Fruit fly (Drosophila melanogaster): ENCODE measurements around the gene CG3339.

The CG3339 gene

DNA sequence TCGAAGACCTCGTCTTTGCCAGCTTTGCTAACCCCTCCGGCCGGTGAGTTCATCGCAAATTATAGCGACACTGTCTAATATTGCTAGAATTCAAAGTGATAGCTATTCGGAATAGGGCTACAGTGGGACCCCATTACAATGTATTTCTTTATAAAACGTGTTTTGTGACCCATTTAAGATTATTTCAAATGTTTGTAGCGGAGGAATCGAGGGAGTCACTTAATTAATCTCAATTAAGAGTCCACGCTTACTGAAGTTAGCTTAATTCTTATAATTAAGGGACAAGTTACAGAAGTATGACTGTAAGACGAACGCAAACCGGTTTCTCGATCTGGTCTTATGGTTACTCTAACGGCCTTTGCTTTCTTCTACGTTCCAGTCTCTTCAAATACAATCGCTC, 32.5 kb downstream of the CG3339 start:
- TF ChIP-seq CG33017 (tag; optimal IDR thresholded peaks at IDR 0.05) (peak; percentile 19), CG14711 (tag; optimal IDR thresholded peaks at IDR 0.05) (peak; percentile 1), CG7101 (tag; optimal IDR thresholded peaks at IDR 0.05) (peak; percentile 7), Crg-1 (GFP tag; optimal IDR thresholded peaks at IDR 0.05) (no peak), cic (GFP tag; optimal IDR thresholded peaks at IDR 0.05) (no peak)

DNA sequence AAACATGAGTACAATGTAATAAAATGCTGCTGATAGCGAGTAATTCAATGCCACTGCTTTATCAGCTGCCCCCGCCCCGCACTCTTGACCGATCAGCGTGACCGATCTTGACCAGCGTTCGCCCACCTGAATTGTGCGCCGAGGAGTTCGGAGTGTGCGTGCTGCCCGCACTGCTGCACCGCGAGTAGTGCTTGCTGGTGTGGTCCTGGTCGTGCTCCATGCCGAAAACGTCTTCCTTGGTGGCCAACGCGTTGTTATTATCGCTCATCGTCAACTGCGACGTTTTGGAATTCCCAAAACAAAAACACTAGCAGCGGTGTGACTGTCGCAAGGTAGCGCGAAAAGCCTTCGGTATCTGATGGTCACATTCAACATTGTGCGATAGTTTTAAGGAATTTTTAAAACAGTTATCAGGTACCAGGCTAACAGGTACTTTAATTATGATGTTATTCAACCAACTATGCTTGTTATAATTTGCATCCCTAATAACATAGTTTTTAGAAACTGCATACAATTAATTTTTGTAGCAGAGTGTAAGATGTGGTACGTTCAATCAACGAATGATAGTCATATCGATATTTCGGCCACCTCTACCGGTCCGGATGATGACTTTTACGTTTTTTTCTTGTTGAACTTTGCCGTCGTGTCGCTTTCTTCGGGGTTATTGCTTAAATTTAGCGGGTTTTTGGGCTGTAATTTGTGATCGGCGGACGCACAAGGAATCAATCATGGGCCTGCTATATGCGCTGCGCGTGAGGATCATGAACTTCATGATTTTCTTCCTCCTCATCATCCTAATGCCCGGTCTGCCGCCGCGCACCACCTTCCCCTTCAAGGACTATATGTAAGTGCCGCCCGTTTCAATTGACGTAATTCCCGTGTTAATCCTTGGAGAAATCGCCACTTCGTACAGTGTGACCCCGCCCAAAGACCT, 33.7 kb downstream of the CG3339 start, which contains the start of the genes bigmax and Hmu:
Gene bigmax, minus strand, starts transcription at position 325 of the 934 bp plus-strand sequence.
Gene Hmu, plus strand, starts transcription at position 568 of the 934 bp plus-strand sequence.
- peak; percentile 77 for TF ChIP-seq Hr96 (GFP tag; optimal IDR thresholded peaks at IDR 0.05)
- TF ChIP-seq pad (GFP tag; optimal IDR thresholded peaks at IDR 0.05) = peak; percentile 56
- peak; percentile 96 for TF ChIP-seq tj (GFP tag; optimal IDR thresholded peaks at IDR 0.05)
- peak; percentile 74 for TF ChIP-seq CG5204 (GFP tag; optimal IDR thresholded peaks at IDR 0.05)
- peak; percentile 80 for TF ChIP-seq bab1 (GFP tag; optimal IDR thresholded peaks at IDR 0.05)
- TF ChIP-seq Clk (GFP tag; optimal IDR thresholded peaks at IDR 0.05) = peak; percentile 70
- TF ChIP-seq CG33017 (tag; optimal IDR thresholded peaks at IDR 0.05) = peak; percentile 50
- peak; percentile 81 for TF ChIP-seq CG1620 (GFP tag; optimal IDR thresholded peaks at IDR 0.05)
- TF ChIP-seq ovo (GFP tag; optimal IDR thresholded peaks at IDR 0.05) = no peak
- peak; percentile 34 for TF ChIP-seq CG12768 (GFP tag; optimal IDR thresholded peaks at IDR 0.05)
- peak; percentile 73 for TF ChIP-seq CG14711 (tag; optimal IDR thresholded peaks at IDR 0.05)
- TF ChIP-seq toe (GFP tag; optimal IDR thresholded peaks at IDR 0.05) = peak; percentile 89
- no peak for TF ChIP-seq kay (GFP tag; ENCODE audit: borderline replicate concordance)
- TF ChIP-seq Crg-1 (GFP tag; optimal IDR thresholded peaks at IDR 0.05) = peak; percentile 71
- TF ChIP-seq CG7045 (GFP tag; optimal IDR thresholded peaks at IDR 0.05) = peak; percentile 79
- peak; percentile 83 for TF ChIP-seq Mnt (GFP tag; optimal IDR thresholded peaks at IDR 0.05)
- TF ChIP-seq cic (GFP tag; optimal IDR thresholded peaks at IDR 0.05) = peak; percentile 78
- TF ChIP-seq cnc (optimal IDR thresholded peaks at IDR 0.05) = peak in 1 of 2 experiments; percentile 72
- TF ChIP-seq CG11617 (GFP tag; optimal IDR thresholded peaks at IDR 0.05) = peak; percentile 71
- peak; percentile 78 for TF ChIP-seq CG7101 (tag; optimal IDR thresholded peaks at IDR 0.05)

DNA sequence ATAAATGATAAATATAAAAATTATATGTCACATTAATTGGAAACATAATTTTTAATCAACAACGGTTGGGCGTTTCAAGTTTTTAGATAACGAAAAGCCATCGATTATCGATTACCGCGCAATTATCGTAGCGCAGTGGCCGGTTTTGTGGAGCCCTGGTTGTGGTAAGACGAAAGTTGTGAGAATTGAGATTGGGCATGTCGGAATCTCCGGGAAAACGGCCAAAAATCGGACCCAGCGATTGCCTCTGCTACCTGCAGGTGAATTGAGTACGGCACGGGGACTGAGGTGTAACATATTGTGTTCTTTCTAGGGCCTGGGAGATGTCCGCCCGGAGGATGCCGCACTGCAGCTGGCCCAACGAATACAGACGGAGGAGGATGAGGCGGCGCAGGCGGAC, 38.5 kb downstream of the CG3339 start, which contains the start of gene CG3368:
Gene CG3368, plus strand, starts transcription at position 136 of the 400 bp plus-strand sequence.
- no peak for TF ChIP-seq pad (GFP tag; optimal IDR thresholded peaks at IDR 0.05)
- TF ChIP-seq Mnt (GFP tag; optimal IDR thresholded peaks at IDR 0.05) = peak; percentile 54
- TF ChIP-seq cic (GFP tag; optimal IDR thresholded peaks at IDR 0.05) = no peak

DNA sequence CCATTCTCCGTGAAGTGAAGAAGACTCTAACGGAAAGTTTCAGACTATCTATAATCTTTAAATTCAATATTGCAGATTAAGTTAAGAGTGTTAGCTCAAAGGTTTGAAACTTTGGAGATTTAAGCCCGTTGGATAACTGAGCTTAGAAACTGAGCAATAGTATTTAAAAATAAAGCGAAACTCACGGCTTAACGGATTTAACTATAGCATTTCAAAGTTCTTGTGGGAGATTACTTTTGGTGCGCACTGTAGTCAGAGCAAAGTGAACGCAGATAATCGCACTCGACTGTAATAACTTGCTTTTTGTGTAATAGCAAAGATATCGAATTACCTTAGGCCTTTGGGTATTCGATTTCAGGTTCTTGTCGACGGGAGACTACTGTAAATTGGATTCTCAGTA, 39.8 kb downstream of the CG3339 start, which contains the start of gene mrt:
Gene mrt, minus strand, starts transcription at position 376 of the 400 bp plus-strand sequence.
- TF ChIP-seq Mnt (GFP tag; optimal IDR thresholded peaks at IDR 0.05) = peak; percentile 21
- TF ChIP-seq toe (GFP tag; optimal IDR thresholded peaks at IDR 0.05) = peak; percentile 76
- TF ChIP-seq CG11617 (GFP tag; optimal IDR thresholded peaks at IDR 0.05) = peak; percentile 85
- TF ChIP-seq CG12768 (GFP tag; optimal IDR thresholded peaks at IDR 0.05) = peak; percentile 51
- no peak for TF ChIP-seq kay (GFP tag; ENCODE audit: borderline replicate concordance)
- TF ChIP-seq ovo (GFP tag; optimal IDR thresholded peaks at IDR 0.05) = no peak
- peak; percentile 68 for TF ChIP-seq CG7045 (GFP tag; optimal IDR thresholded peaks at IDR 0.05)
- TF ChIP-seq cic (GFP tag; optimal IDR thresholded peaks at IDR 0.05) = no peak
- peak; percentile 75 for TF ChIP-seq CG7101 (tag; optimal IDR thresholded peaks at IDR 0.05)
- TF ChIP-seq CG5204 (GFP tag; optimal IDR thresholded peaks at IDR 0.05) = peak; percentile 84
- TF ChIP-seq tj (GFP tag; optimal IDR thresholded peaks at IDR 0.05) = peak; percentile 62
- no peak for TF ChIP-seq cnc (optimal IDR thresholded peaks at IDR 0.05)
- TF ChIP-seq CG33017 (tag; optimal IDR thresholded peaks at IDR 0.05) = peak; percentile 78
- peak; percentile 59 for TF ChIP-seq Clk (GFP tag; optimal IDR thresholded peaks at IDR 0.05)
- TF ChIP-seq Hr96 (GFP tag; optimal IDR thresholded peaks at IDR 0.05) = peak; percentile 70
- TF ChIP-seq CG1620 (GFP tag; optimal IDR thresholded peaks at IDR 0.05) = peak; percentile 67
- TF ChIP-seq CG14711 (tag; optimal IDR thresholded peaks at IDR 0.05) = peak; percentile 72
- peak; percentile 74 for TF ChIP-seq bab1 (GFP tag; optimal IDR thresholded peaks at IDR 0.05)
- peak; percentile 41 for TF ChIP-seq Crg-1 (GFP tag; optimal IDR thresholded peaks at IDR 0.05)
- peak; percentile 48 for TF ChIP-seq pad (GFP tag; optimal IDR thresholded peaks at IDR 0.05)

DNA sequence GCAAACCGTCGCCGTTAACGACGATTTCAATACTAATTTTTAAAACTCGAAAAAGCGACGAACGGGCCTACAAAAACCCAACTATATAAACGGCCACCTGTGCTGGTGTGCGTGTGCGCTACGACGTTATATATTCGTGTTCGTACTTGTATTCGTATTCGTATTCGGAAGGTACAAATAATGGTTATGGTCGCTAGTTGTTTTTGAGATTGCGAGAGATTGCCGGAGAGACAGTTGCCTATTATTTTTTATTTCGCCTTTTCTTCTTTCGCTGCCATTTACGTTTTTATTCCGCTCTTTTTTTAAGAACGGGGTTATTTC, 40.4 kb downstream of the CG3339 start:
- TF ChIP-seq CG5204 (GFP tag; optimal IDR thresholded peaks at IDR 0.05) = no peak
- TF ChIP-seq Hr96 (GFP tag; optimal IDR thresholded peaks at IDR 0.05) = peak; percentile 4
- peak; percentile 30 for TF ChIP-seq cic (GFP tag; optimal IDR thresholded peaks at IDR 0.05)
- TF ChIP-seq cnc (optimal IDR thresholded peaks at IDR 0.05) = no peak
- no peak for TF ChIP-seq CG7045 (GFP tag; optimal IDR thresholded peaks at IDR 0.05)
- TF ChIP-seq Mnt (GFP tag; optimal IDR thresholded peaks at IDR 0.05) = peak; percentile 16

DNA sequence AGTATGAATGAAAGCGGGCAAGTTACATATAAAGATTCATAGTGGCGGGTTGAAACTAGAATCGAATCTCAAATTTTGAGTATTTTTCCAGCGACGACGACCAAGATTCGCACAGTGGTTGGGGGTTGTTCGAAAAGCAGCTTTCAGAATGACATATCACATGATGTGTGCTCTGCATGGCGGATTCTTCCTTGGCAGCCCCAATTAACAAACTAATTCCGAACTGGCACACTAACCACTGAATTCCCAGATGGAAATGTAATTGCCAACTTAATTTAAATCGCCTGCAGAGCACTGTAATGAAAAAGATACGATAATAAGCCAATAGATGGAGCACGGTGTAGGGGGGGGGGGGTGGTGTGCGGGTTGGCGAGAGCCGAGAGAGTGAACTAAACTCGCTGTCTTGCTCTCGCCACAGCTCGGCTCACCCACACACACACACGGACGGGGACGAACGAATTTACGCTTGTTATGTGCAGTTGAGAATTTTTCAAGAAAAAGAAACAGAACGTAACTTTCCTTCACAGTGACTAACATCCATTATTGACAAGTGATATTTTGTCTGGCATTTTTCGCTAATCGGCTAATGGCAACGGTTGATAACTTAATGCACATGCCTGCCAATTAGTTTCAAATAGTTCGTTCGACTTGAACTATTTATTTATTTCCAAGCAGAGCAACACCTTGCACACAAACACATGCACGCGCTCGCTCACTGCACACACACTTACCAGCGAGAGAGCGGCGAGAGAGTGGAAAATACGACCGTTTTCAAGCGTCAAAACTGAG, 40.9 kb downstream of the CG3339 start:
- peak; percentile 81 for TF ChIP-seq Crg-1 (GFP tag; optimal IDR thresholded peaks at IDR 0.05)
- TF ChIP-seq Clk (GFP tag; optimal IDR thresholded peaks at IDR 0.05) = peak; percentile 70
- peak; percentile 93 for TF ChIP-seq CG12768 (GFP tag; optimal IDR thresholded peaks at IDR 0.05)
- peak; percentile 74 for TF ChIP-seq CG11617 (GFP tag; optimal IDR thresholded peaks at IDR 0.05)
- peak; percentile 96 for TF ChIP-seq cic (GFP tag; optimal IDR thresholded peaks at IDR 0.05)
- TF ChIP-seq CG5204 (GFP tag; optimal IDR thresholded peaks at IDR 0.05) = peak; percentile 79
- peak; percentile 52 for TF ChIP-seq tj (GFP tag; optimal IDR thresholded peaks at IDR 0.05)
- TF ChIP-seq Hr96 (GFP tag; optimal IDR thresholded peaks at IDR 0.05) = peak; percentile 87
- peak; percentile 58 for TF ChIP-seq toe (GFP tag; optimal IDR thresholded peaks at IDR 0.05)
- TF ChIP-seq CG33017 (tag; optimal IDR thresholded peaks at IDR 0.05) = peak; percentile 92
- TF ChIP-seq pad (GFP tag; optimal IDR thresholded peaks at IDR 0.05) = peak; percentile 63
- peak; percentile 83 for TF ChIP-seq CG14711 (tag; optimal IDR thresholded peaks at IDR 0.05)
- TF ChIP-seq cnc (optimal IDR thresholded peaks at IDR 0.05) = no peak
- TF ChIP-seq CG7045 (GFP tag; optimal IDR thresholded peaks at IDR 0.05) = peak; percentile 81
- peak; percentile 90 for TF ChIP-seq CG7101 (tag; optimal IDR thresholded peaks at IDR 0.05)
- TF ChIP-seq kay (GFP tag; ENCODE audit: borderline replicate concordance) = no peak
- peak; percentile 81 for TF ChIP-seq bab1 (GFP tag; optimal IDR thresholded peaks at IDR 0.05)
- TF ChIP-seq Mnt (GFP tag; optimal IDR thresholded peaks at IDR 0.05) = peak; percentile 70
- TF ChIP-seq CG1620 (GFP tag; optimal IDR thresholded peaks at IDR 0.05) = peak; percentile 47
- peak; percentile 19 for TF ChIP-seq ovo (GFP tag; optimal IDR thresholded peaks at IDR 0.05)

Data from whole organism, adult.